Fruit fly (Drosophila melanogaster) whole organism, embryonic: Measurements from ENCODE around the gene CG12607.
A peak's percentile ranks its signal among the peaks of the same experiment; 100 is the strongest.

Experiments used
- Asciz ChIP-seq: fragments of 200-800 bp; sonication (Bioruptor generic); optimal IDR thresholded peaks from 2 replicates; lab custom pipeline; 2017; ENCODE audit warnings: missing biosample characterization, mild to moderate bottlenecking, missing genetic modification characterization, missing genetic modification reagents
- Awh ChIP-seq: fragments of 200-800 bp; sonication (Bioruptor generic); IDR thresholded peaks from 2 replicates; pipeline ENCODE4, ENCODE4 v1.3.6; 2022; ENCODE audit warnings: missing biosample characterization, missing genetic modification characterization
- Bdp1 ChIP-seq: fragments of 200-800 bp; sonication (Bioruptor generic); optimal IDR thresholded peaks from 3 replicates; lab custom pipeline; 2016; ENCODE audit warnings: missing biosample characterization, missing genetic modification characterization
- Bgb ChIP-seq: fragments of 200-800 bp; sonication (Bioruptor generic); IDR thresholded peaks from 2 replicates; pipeline ENCODE4 v1.3.6; 2022; ENCODE audit warnings: missing biosample characterization, missing genetic modification characterization; ENCODE audit not compliant: partially characterized antibody
- CG10274 ChIP-seq: fragments of 200-800 bp; sonication (Bioruptor generic); optimal IDR thresholded peaks from 3 replicates; lab custom pipeline; 2017; ENCODE audit warnings: missing biosample characterization, mild to moderate bottlenecking, missing genetic modification characterization
- CG10654 ChIP-seq: fragments of 200-800 bp; sonication (Bioruptor generic); optimal IDR thresholded peaks from 2 replicates; lab custom pipeline; 2016; ENCODE audit warnings: missing biosample characterization, missing genetic modification characterization
- CG10959 ChIP-seq: fragments of 200-800 bp; sonication (Bioruptor generic); IDR thresholded peaks from 2 replicates; pipeline ENCODE4 v1.3.6; 2022; ENCODE audit warnings: missing biosample characterization, missing genetic modification characterization
- CG12659 ChIP-seq: fragments of 200-800 bp; sonication (Bioruptor generic); optimal IDR thresholded peaks from 3 replicates; lab custom pipeline; 2017; ENCODE audit warnings: mild to moderate bottlenecking, missing biosample characterization, missing genetic modification reagents, missing genetic modification characterization
- CG13624 ChIP-seq: fragments of 200-800 bp; sonication (Bioruptor generic); optimal IDR thresholded peaks from 2 replicates; lab custom pipeline; 2016; ENCODE audit warnings: missing biosample characterization, missing genetic modification characterization
- CG15269 ChIP-seq: fragments of 200-800 bp; sonication (Bioruptor generic); optimal IDR thresholded peaks from 2 replicates; lab custom pipeline; 2018; ENCODE audit warnings: missing biosample characterization, mild to moderate bottlenecking, missing genetic modification characterization, moderate library complexity
- CG15479 ChIP-seq: fragments of 200-800 bp; sonication (Bioruptor generic); optimal IDR thresholded peaks from 3 replicates; lab custom pipeline; 2019; ENCODE audit warnings: missing biosample characterization, mild to moderate bottlenecking, missing genetic modification characterization, moderate library complexity
- CG17829 ChIP-seq: fragments of 200-800 bp; optimal IDR thresholded peaks from 2 replicates; lab custom pipeline; 2019; ENCODE audit warnings: missing biosample characterization, mild to moderate bottlenecking, missing genetic modification characterization, moderate library complexity
- CG2199 ChIP-seq: fragments of 200-800 bp; sonication (Bioruptor generic); IDR thresholded peaks from 3 replicates; pipeline ENCODE4 v1.3.6; 2022; ENCODE audit warnings: missing biosample characterization, missing genetic modification characterization
- CG31388 ChIP-seq: fragments of 200-800 bp; sonication (Bioruptor generic); optimal IDR thresholded peaks from 2 replicates; lab custom pipeline; 2016; ENCODE audit warnings: missing biosample characterization, missing genetic modification characterization
- CG33213 ChIP-seq: fragments of 200-800 bp; sonication (Bioruptor generic); optimal IDR thresholded peaks from 3 replicates; lab custom pipeline; 2016; ENCODE audit warnings: missing biosample characterization, missing genetic modification characterization
- CG3726 ChIP-seq: fragments of 200-800 bp; sonication (Bioruptor generic); IDR thresholded peaks from 3 replicates; pipeline ENCODE4, ENCODE4 v1.3.6; 2022; ENCODE audit warnings: missing biosample characterization, missing genetic modification characterization
- CG4424 ChIP-seq: fragments of 200-800 bp; sonication (Bioruptor generic); optimal IDR thresholded peaks from 3 replicates; lab custom pipeline; 2016; ENCODE audit warnings: missing biosample characterization, missing genetic modification characterization
- CG4820 ChIP-seq: fragments of 200-800 bp; sonication (Bioruptor generic); optimal IDR thresholded peaks from 3 replicates; lab custom pipeline; 2016; ENCODE audit warnings: missing biosample characterization, missing genetic modification characterization
- CG7839 ChIP-seq: fragments of 200-800 bp; sonication (Bioruptor generic); optimal IDR thresholded peaks from 3 replicates; lab custom pipeline; 2018; ENCODE audit warnings: missing biosample characterization, mild to moderate bottlenecking, missing genetic modification characterization, moderate library complexity
- CG8478 ChIP-seq: fragments of >200 bp; optimal IDR thresholded peaks from 2 replicates; lab custom pipeline; 2018
- CG9437 ChIP-seq: fragments of 200-800 bp; sonication (Bioruptor generic); optimal IDR thresholded peaks from 2 replicates; lab custom pipeline; 2018; ENCODE audit warnings: missing biosample characterization, mild to moderate bottlenecking, missing genetic modification characterization
- CG9797 ChIP-seq: fragments of 200-800 bp; sonication (Bioruptor generic); optimal IDR thresholded peaks from 3 replicates; lab custom pipeline; 2018; ENCODE audit warnings: missing biosample characterization, mild to moderate bottlenecking, missing genetic modification characterization
- CrebB ChIP-seq: fragments of 200-800 bp; sonication (Bioruptor generic); optimal IDR thresholded peaks from 3 replicates; lab custom pipeline; 2018; ENCODE audit warnings: missing biosample characterization, mild to moderate bottlenecking, missing genetic modification characterization
- Dref ChIP-seq: fragments of 200-800 bp; sonication (Bioruptor generic); IDR thresholded peaks from 2 replicates; pipeline ENCODE4 v1.3.6; 2022; ENCODE audit warnings: missing biosample characterization, missing genetic modification characterization
- Gug ChIP-seq: fragments of 200-800 bp; sonication (Bioruptor generic); IDR thresholded peaks from 4 replicates; pipeline ENCODE4 v1.3.6; 2022; ENCODE audit warnings: missing biosample characterization, missing genetic modification characterization
- Myb ChIP-seq: fragments of 200-800 bp; sonication (Bioruptor generic); optimal IDR thresholded peaks from 2 replicates; lab custom pipeline; 2016; ENCODE audit warnings: missing biosample characterization, missing genetic modification characterization
- Nf-YC ChIP-seq: fragments of 200-800 bp; optimal IDR thresholded peaks from 3 replicates; lab custom pipeline; 2019; ENCODE audit warnings: missing biosample characterization, mild to moderate bottlenecking, missing genetic modification characterization, moderate library complexity
- Optix ChIP-seq: fragments of 200-800 bp; sonication (Bioruptor generic); IDR thresholded peaks from 3 replicates; pipeline ENCODE4 v1.3.6; 2022; ENCODE audit warnings: missing biosample characterization, missing genetic modification characterization
- PHDP ChIP-seq: fragments of 200-800 bp; sonication (Bioruptor generic); optimal IDR thresholded peaks from 3 replicates; lab custom pipeline; 2018; ENCODE audit warnings: missing biosample characterization, mild to moderate bottlenecking, missing genetic modification characterization, moderate library complexity
- Ravus ChIP-seq: fragments of 200-800 bp; sonication (Bioruptor generic); IDR thresholded peaks from 2 replicates; pipeline ENCODE4 v1.3.6; 2022; ENCODE audit warnings: missing biosample characterization, missing genetic modification characterization
- Spps ChIP-seq: fragments of 200-800 bp; sonication (Bioruptor generic); optimal IDR thresholded peaks from 2 replicates; lab custom pipeline; 2018; ENCODE audit warnings: missing biosample characterization, mild to moderate bottlenecking, missing genetic modification characterization
- abd-A ChIP-seq: fragments of 200-800 bp; sonication (Bioruptor generic); optimal IDR thresholded peaks from 3 replicates; lab custom pipeline; 2019; ENCODE audit warnings: missing biosample characterization, mild to moderate bottlenecking, missing genetic modification characterization, moderate library complexity
- bab2 ChIP-seq: fragments of 200-800 bp; sonication (Bioruptor generic); optimal IDR thresholded peaks from 2 replicates; lab custom pipeline; 2016; ENCODE audit warnings: missing biosample characterization, missing genetic modification characterization
- bbx ChIP-seq: fragments of 200-800 bp; sonication (Bioruptor generic); IDR thresholded peaks from 2 replicates; pipeline ENCODE4 v1.3.6; 2022; ENCODE audit warnings: missing biosample characterization, missing genetic modification characterization; ENCODE audit not compliant: partially characterized antibody
- cg ChIP-seq: fragments of 200-800 bp; sonication (Bioruptor generic); optimal IDR thresholded peaks from 3 replicates; lab custom pipeline; 2019; ENCODE audit warnings: missing biosample characterization, mild to moderate bottlenecking, missing genetic modification characterization, moderate library complexity
- danr ChIP-seq: fragments of 200-800 bp; sonication (Bioruptor generic); IDR thresholded peaks from 2 replicates; pipeline ENCODE4 v1.3.6; 2022; ENCODE audit warnings: missing biosample characterization, missing genetic modification characterization
- dmrt11E ChIP-seq: fragments of 200-800 bp; sonication (Bioruptor generic); optimal IDR thresholded peaks from 3 replicates; lab custom pipeline; 2018; ENCODE audit warnings: missing biosample characterization, mild to moderate bottlenecking, missing genetic modification characterization, moderate library complexity
- dpn ChIP-seq, 2 experiments: fragments of 200-800 bp; sonication (Bioruptor generic); optimal IDR thresholded peaks; 3 replicates each; lab custom pipeline; 2016; ENCODE audit warnings: missing biosample characterization in 2 of 2, missing genetic modification characterization in 2 of 2
- gsb ChIP-seq: fragments of 200-800 bp; sonication (Bioruptor generic); IDR thresholded peaks from 2 replicates; pipeline ENCODE4 v1.3.6; 2022; ENCODE audit warnings: missing biosample characterization, missing genetic modification characterization
- h ChIP-seq: fragments of >200 bp; optimal IDR thresholded peaks from 2 replicates; lab custom pipeline; 2017
- hbn ChIP-seq: fragments of 200-800 bp; sonication (Bioruptor generic); IDR thresholded peaks from 2 replicates; pipeline ENCODE4 v1.3.6; 2022; ENCODE audit warnings: missing biosample characterization, missing genetic modification characterization; ENCODE audit not compliant: partially characterized antibody
- inv ChIP-seq: fragments of 200-800 bp; sonication (Bioruptor generic); IDR thresholded peaks from 2 replicates; pipeline ENCODE4 v1.3.6; 2022; ENCODE audit warnings: missing biosample characterization, missing genetic modification characterization; ENCODE audit not compliant: partially characterized antibody
- jigr1 ChIP-seq: fragments of 200-800 bp; sonication (Bioruptor generic); IDR thresholded peaks from 3 replicates; pipeline ENCODE4 v1.3.6; 2022; ENCODE audit warnings: missing biosample characterization, missing genetic modification characterization
- jumu ChIP-seq: fragments of 200-800 bp; sonication (Bioruptor generic); optimal IDR thresholded peaks from 3 replicates; lab custom pipeline; 2016; ENCODE audit warnings: missing biosample characterization, missing genetic modification characterization
- odd ChIP-seq: fragments of 200-800 bp; sonication (Bioruptor generic); optimal IDR thresholded peaks from 2 replicates; lab custom pipeline; 2017; ENCODE audit warnings: missing biosample characterization, mild to moderate bottlenecking, missing genetic modification characterization
- pfk ChIP-seq: fragments of 200-800 bp; sonication (Bioruptor generic); optimal IDR thresholded peaks from 2 replicates; lab custom pipeline; 2018; ENCODE audit warnings: missing biosample characterization, mild to moderate bottlenecking, missing genetic modification characterization, moderate library complexity
- pho ChIP-seq: fragments of 200-800 bp; sonication (Bioruptor generic); optimal IDR thresholded peaks from 2 replicates; lab custom pipeline; 2016; ENCODE audit warnings: missing biosample characterization, missing genetic modification characterization
- tup ChIP-seq: fragments of 200-800 bp; sonication (Bioruptor generic); optimal IDR thresholded peaks from 2 replicates; lab custom pipeline; 2016; ENCODE audit warnings: missing biosample characterization, mild to moderate bottlenecking, missing genetic modification characterization, moderate library complexity
- wek ChIP-seq: fragments of 200-800 bp; sonication (Bioruptor generic); optimal IDR thresholded peaks from 3 replicates; lab custom pipeline; 2018; ENCODE audit warnings: missing biosample characterization, mild to moderate bottlenecking, missing genetic modification characterization, moderate library complexity
- wor ChIP-seq: fragments of 200-800 bp; sonication (Bioruptor generic); IDR thresholded peaks from 2 replicates; pipeline ENCODE4 v1.3.6; 2022; ENCODE audit warnings: missing biosample characterization, missing genetic modification characterization

Gene CG12607

DNA sequence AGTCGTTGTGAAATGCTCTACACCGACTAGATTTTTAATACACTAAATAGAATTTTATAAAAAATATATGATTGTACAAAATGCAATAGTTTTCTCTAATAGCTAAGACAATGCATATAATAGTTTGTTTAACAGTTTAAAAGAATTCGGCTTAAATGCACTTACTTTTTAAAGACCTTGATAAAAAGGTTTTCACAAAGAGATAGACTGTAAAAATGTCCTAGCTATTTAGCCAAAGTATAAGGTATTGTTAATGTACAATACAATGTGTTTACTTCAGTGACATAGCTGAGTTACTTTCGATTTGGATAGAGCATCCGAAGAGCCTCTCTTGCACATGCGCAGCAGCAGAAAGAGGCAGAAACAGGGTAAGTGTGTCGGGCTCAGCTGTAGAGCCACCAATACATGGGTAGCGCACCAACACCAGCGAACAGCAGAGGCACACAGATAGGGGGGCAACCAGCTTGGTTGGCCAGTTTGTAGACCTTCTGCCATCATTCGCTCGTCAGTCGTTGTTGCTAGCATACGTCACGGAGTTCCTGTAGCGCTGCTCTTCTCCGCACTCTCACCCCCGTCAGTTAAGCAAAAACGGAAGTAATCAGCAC lies 39.6 kb upstream of the CG12607 start, which contains the start of gene TP53INP (continued):
- TF ChIP-seq jigr1 (GFP tag; lab: Robert Waterston, UW) (peak; percentile 73), inv (GFP tag; lab: Robert Waterston, UW) (no peak), Gug (GFP tag; lab: Robert Waterston, UW) (no peak; the same call in 2 of the 4 replicates), Myb (GFP tag; lab: Kevin White, UChicago) (peak; percentile 51), gsb (GFP tag; lab: Robert Waterston, UW) (0 out of 2 replicates have a peak, but pooled peaks have one; percentile 6), tup (GFP tag; lab: Kevin White, UChicago) (peak; percentile 31), Optix (GFP tag; lab: Robert Waterston, UW) (no peak), CG4424 (peak; percentile 85), CG15479 (peak; percentile 72), Bdp1 (GFP tag; lab: Kevin White, UChicago) (peak; percentile 21), CG33213 (GFP tag; lab: Kevin White, UChicago) (peak; percentile 29), dmrt11E (peak; percentile 91), Nf-YC (tag; lab: Kevin White, UChicago) (peak; percentile 85), hbn (GFP tag; lab: Robert Waterston, UW) (no peak), jumu (GFP tag; lab: Kevin White, UChicago) (peak; percentile 69), CG10959 (GFP tag; lab: Robert Waterston, UW) (peak; percentile 56; the same call in 1 of the 2 replicates), Spps (tag; lab: Kevin White, UChicago) (peak; percentile 83), PHDP (tag; lab: Kevin White, UChicago) (peak; percentile 88), CG17829 (peak; percentile 89), CG10274 (GFP tag; lab: Kevin White, UChicago) (peak; percentile 64), CG3726 (no peak), CG4820 (GFP tag; lab: Kevin White, UChicago) (peak; percentile 84), CrebB (tag; lab: Kevin White, UChicago) (peak; percentile 52), Ravus (GFP tag; lab: Robert Waterston, UW) (no peak), pho (GFP tag; lab: Kevin White, UChicago) (peak; percentile 73), cg (GFP tag; lab: Kevin White, UChicago) (peak; percentile 89), CG13624 (GFP tag; lab: Kevin White, UChicago) (peak; percentile 77), wek (GFP tag; lab: Kevin White, UChicago) (peak; percentile 58), bab2 (GFP tag; lab: Kevin White, UChicago) (peak; percentile 62), Dref (GFP tag; lab: Robert Waterston, UW) (no peak), h (lab: Kevin White, UChicago) (no peak), odd (peak; percentile 93), bbx (GFP tag; lab: Robert Waterston, UW) (peak; percentile 59), CG10654 (GFP tag; lab: Kevin White, UChicago) (peak; percentile 74), CG7839 (peak; percentile 93), CG9437 (GFP tag; lab: Kevin White, UChicago) (peak; percentile 90), CG15269 (tag; lab: Kevin White, UChicago) (peak; percentile 93), CG12659 (GFP tag; lab: Kevin White, UChicago) (peak; percentile 92), Awh (no peak), CG2199 (0 out of 3 replicates have a peak, but pooled peaks have one; percentile 43), CG9797 (no peak), CG8478 (peak; percentile 23), abd-A (tag; lab: Kevin White, UChicago) (no peak), wor (GFP tag; lab: Robert Waterston, UW) (peak; percentile 65), Asciz (peak; percentile 81), dpn (GFP tag; optimal IDR thresholded peaks at IDR 0.05; lab: Kevin White, UChicago) (peak; percentile 72 to 86), CG31388 (GFP tag; lab: Kevin White, UChicago) (peak; percentile 37), Bgb (peak; percentile 48; the same call in 1 of the 2 replicates), pfk (GFP tag; lab: Kevin White, UChicago) (no peak), danr (GFP tag; lab: Robert Waterston, UW) (peak; percentile 57; the same call in 1 of the 2 replicates)
